Fruit fly (Drosophila melanogaster): ENCODE measurements around the gene CG15347.

CG15347 gene

dm6 chrX:8481462-8481861 is 20.8 kb upstream of the CG15347 start, which contains the start of gene Cp38:
Gene Cp38 (plus strand): TSS chrX:8481837.
- TF ChIP-seq OdsH (GFP tag; optimal IDR thresholded peaks at IDR 0.05) (no peak), Myc (optimal IDR thresholded peaks at IDR 0.05) (no peak), Abd-B (GFP tag; optimal IDR thresholded peaks at IDR 0.05) (no peak), Sp1 (GFP tag; optimal IDR thresholded peaks at IDR 0.05) (no peak), sv (GFP tag; optimal IDR thresholded peaks at IDR 0.05) (no peak), N (GFP tag; optimal IDR thresholded peaks at IDR 0.05) (no peak), Mio (GFP tag; optimal IDR thresholded peaks at IDR 0.05) (no peak), pan (optimal IDR thresholded peaks at IDR 0.05) (no peak), Hr78 (GFP tag; optimal IDR thresholded peaks at IDR 0.05) (no peak)

- TF ChIP-seq pan (optimal IDR thresholded peaks at IDR 0.05) (no peak), CG9705 (GFP tag; optimal IDR thresholded peaks at IDR 0.05) (no peak), Hr83 (GFP tag; optimal IDR thresholded peaks at IDR 0.05; ENCODE audit: poor library complexity, severe bottlenecking) (no peak), dmrt93B (GFP tag; optimal IDR thresholded peaks at IDR 0.05) (no peak), usp (GFP tag; optimal IDR thresholded peaks at IDR 0.05) (no peak), Dfd (GFP tag; optimal IDR thresholded peaks at IDR 0.05) (no peak), psq (GFP tag; optimal IDR thresholded peaks at IDR 0.05) (no peak), Rel (GFP tag; optimal IDR thresholded peaks at IDR 0.05) (no peak), Rel (tag; optimal IDR thresholded peaks at IDR 0.05) (no peak), Dif (GFP tag; optimal IDR thresholded peaks at IDR 0.05; ENCODE audit: partially characterized antibody) (no peak), rgr (GFP tag; optimal IDR thresholded peaks at IDR 0.05) (no peak), Jra (GFP tag; optimal IDR thresholded peaks at IDR 0.05) (no peak), OdsH (GFP tag; optimal IDR thresholded peaks at IDR 0.05) (no peak), fru (GFP tag; optimal IDR thresholded peaks at IDR 0.05) (no peak)
Observed at dm6 chrX:8479031-8479568, 18.4 kb upstream of the CG15347 start, which contains the start of gene Cp36. Gene Cp36 (plus strand): TSS chrX:8479319.

- no peak for TF ChIP-seq OdsH (GFP tag; optimal IDR thresholded peaks at IDR 0.05)
- TF ChIP-seq Hr83 (GFP tag; optimal IDR thresholded peaks at IDR 0.05; ENCODE audit: poor library complexity, severe bottlenecking) = no peak
- TF ChIP-seq woc (GFP tag; optimal IDR thresholded peaks at IDR 0.05) = no peak
- no peak for TF ChIP-seq sv (GFP tag; optimal IDR thresholded peaks at IDR 0.05)
- TF ChIP-seq dl (GFP tag; optimal IDR thresholded peaks at IDR 0.05; ENCODE audit: insufficient read depth in 1 of 2, partially characterized antibody in 2 of 2) = no peak
- TF ChIP-seq tai (GFP tag; optimal IDR thresholded peaks at IDR 0.05) = no peak
Observed at dm6 chrX:8476817-8477216, 16.1 kb upstream of the CG15347 start, which contains the start of gene Cp7Fc. Gene Cp7Fc (plus strand): TSS chrX:8477117.

- TF ChIP-seq CG32264 (GFP tag; optimal IDR thresholded peaks at IDR 0.05) (no peak), Rel (GFP tag; optimal IDR thresholded peaks at IDR 0.05) (no peak), Rel (tag; optimal IDR thresholded peaks at IDR 0.05) (no peak), sage (GFP tag; optimal IDR thresholded peaks at IDR 0.05) (no peak), Hnf4 (GFP tag; optimal IDR thresholded peaks at IDR 0.05) (no peak), br (GFP tag; optimal IDR thresholded peaks at IDR 0.05) (no peak), Dif (GFP tag; optimal IDR thresholded peaks at IDR 0.05; ENCODE audit: partially characterized antibody) (no peak), Mio (GFP tag; optimal IDR thresholded peaks at IDR 0.05) (no peak), dsf (GFP tag; optimal IDR thresholded peaks at IDR 0.05; ENCODE audit: borderline replicate concordance) (no peak), lola (GFP tag; optimal IDR thresholded peaks at IDR 0.05) (no peak), woc (GFP tag; optimal IDR thresholded peaks at IDR 0.05) (no peak), N (GFP tag; optimal IDR thresholded peaks at IDR 0.05) (no peak), ey (GFP tag; optimal IDR thresholded peaks at IDR 0.05) (no peak), sv (GFP tag; optimal IDR thresholded peaks at IDR 0.05) (no peak)
Observed at dm6 chrX:8475657-8476056, 15.0 kb upstream of the CG15347 start.

- no peak for TF ChIP-seq Abd-B (GFP tag; optimal IDR thresholded peaks at IDR 0.05)
- TF ChIP-seq br (GFP tag; optimal IDR thresholded peaks at IDR 0.05) = no peak
- no peak for TF ChIP-seq Hnf4 (GFP tag; optimal IDR thresholded peaks at IDR 0.05)
- TF ChIP-seq dl (GFP tag; optimal IDR thresholded peaks at IDR 0.05; ENCODE audit: insufficient read depth in 1 of 2, partially characterized antibody in 2 of 2) = no peak
- TF ChIP-seq dmrt93B (GFP tag; optimal IDR thresholded peaks at IDR 0.05) = no peak
- TF ChIP-seq h (GFP tag; optimal IDR thresholded peaks at IDR 0.05) = no peak
- no peak for TF ChIP-seq Hr78 (GFP tag; optimal IDR thresholded peaks at IDR 0.05)
Observed at dm6 chrX:8473339-8473887, 12.7 kb upstream of the CG15347 start, which contains the start of gene Cp7Fb. Gene Cp7Fb (plus strand): TSS chrX:8473837.

All from whole organism, wandering third instar larva.